Worm (Caenorhabditis elegans) whole organism, L2 larva: ENCODE measurements around the gene aqp-4.

Experiments used
- C34F6.9 ChIP-seq: fragments of 150-350 bp; optimal IDR thresholded peaks from 2 replicates; lab custom pipeline; 2014; ENCODE audit warnings: missing biosample characterization, missing genetic modification characterization
- R02D3.7 ChIP-seq: fragments of 150-350 bp; optimal IDR thresholded peaks from 2 replicates; lab custom pipeline; 2014; ENCODE audit warnings: missing biosample characterization, missing genetic modification characterization
- Y55F3AM.14 ChIP-seq: fragments of 200-800 bp; sonication (Bioruptor generic); optimal IDR thresholded peaks from 2 replicates; lab custom pipeline; 2018; ENCODE audit warnings: mild to moderate bottlenecking, missing genetic modification characterization, missing compliant biosample characterization
- ZK546.5 ChIP-seq: sonication (generic microtip); optimal IDR thresholded peaks from 2 replicates; lab custom pipeline; 2017; ENCODE audit warnings: missing biosample characterization, missing genetic modification characterization
- ama-1 ChIP-seq: fragments of 150-350 bp; optimal IDR thresholded peaks from 2 replicates; lab custom pipeline; 2018; ENCODE audit warnings: inconsistent platforms
- blmp-1 ChIP-seq: sonication (generic microtip); optimal IDR thresholded peaks from 2 replicates; lab custom pipeline; 2017; ENCODE audit warnings: missing genetic modification characterization, mild to moderate bottlenecking, missing compliant biosample characterization, antibody characterized with exemption, moderate library complexity; ENCODE audit not compliant: insufficient read depth
- ceh-16 ChIP-seq: fragments of 150-350 bp; optimal IDR thresholded peaks from 2 replicates; lab custom pipeline; 2014; ENCODE audit warnings: missing biosample characterization, missing genetic modification characterization
- ceh-82 ChIP-seq: fragments of 150-350 bp; optimal IDR thresholded peaks from 2 replicates; lab custom pipeline; 2014; ENCODE audit warnings: missing biosample characterization, missing genetic modification characterization
- crh-2 ChIP-seq: sonication (generic microtip); optimal IDR thresholded peaks from 2 replicates; lab custom pipeline; 2017; ENCODE audit warnings: missing biosample characterization, missing genetic modification characterization
- dmd-4 ChIP-seq: sonication (generic microtip); optimal IDR thresholded peaks from 2 replicates; lab custom pipeline; 2017; ENCODE audit warnings: missing biosample characterization, missing genetic modification characterization
- egl-27 ChIP-seq: sonication (generic microtip); optimal IDR thresholded peaks from 3 replicates; lab custom pipeline; 2017; ENCODE audit warnings: missing biosample characterization, missing genetic modification reagents, missing genetic modification characterization
- elt-1 ChIP-seq: fragments of 150-350 bp; optimal IDR thresholded peaks from 2 replicates; lab custom pipeline; 2014; ENCODE audit warnings: missing biosample characterization, missing genetic modification characterization
- elt-3 ChIP-seq: sonication (generic microtip); optimal IDR thresholded peaks from 2 replicates; lab custom pipeline; 2017; ENCODE audit warnings: missing biosample characterization, missing genetic modification characterization
- fos-1 ChIP-seq: fragments of 150-350 bp; optimal IDR thresholded peaks from 2 replicates; lab custom pipeline; 2014; ENCODE audit warnings: missing biosample characterization, missing genetic modification characterization
- lin-11 ChIP-seq: fragments of 150-350 bp; sonication (generic microtip); optimal IDR thresholded peaks from 2 replicates; lab custom pipeline; 2014; ENCODE audit warnings: missing biosample characterization, missing genetic modification characterization, inconsistent platforms, mixed read lengths
- lin-13 ChIP-seq: fragments of 150-350 bp; optimal IDR thresholded peaks from 2 replicates; lab custom pipeline; 2014; ENCODE audit warnings: missing biosample characterization, missing genetic modification reagents, missing genetic modification characterization
- lin-39 ChIP-seq: fragments of 150-350 bp; optimal IDR thresholded peaks from 2 replicates; lab custom pipeline; 2014; ENCODE audit warnings: missing biosample characterization, missing genetic modification reagents, missing genetic modification characterization
- lsy-2 ChIP-seq, 2 experiments: fragments of 150-350 bp in 1 of 2; sonication (generic microtip) in 1 of 2; optimal IDR thresholded peaks; 2 replicates each; lab custom pipeline; 2014 to 2017; ENCODE audit warnings: missing biosample characterization in 2 of 2, missing genetic modification characterization in 2 of 2
- mab-5 ChIP-seq: fragments of 150-350 bp; optimal IDR thresholded peaks from 2 replicates; lab custom pipeline; 2014; ENCODE audit warnings: missing biosample characterization, missing genetic modification characterization
- mbf-1 ChIP-seq: sonication (generic microtip); optimal IDR thresholded peaks from 2 replicates; lab custom pipeline; 2017; ENCODE audit warnings: missing biosample characterization, missing genetic modification characterization
- nhr-10 ChIP-seq: sonication (generic microtip); optimal IDR thresholded peaks from 2 replicates; lab custom pipeline; 2017; ENCODE audit warnings: missing biosample characterization, missing genetic modification characterization
- nhr-11 ChIP-seq: fragments of 150-350 bp; optimal IDR thresholded peaks from 2 replicates; lab custom pipeline; 2014; ENCODE audit warnings: missing biosample characterization, missing genetic modification characterization
- nhr-12 ChIP-seq: fragments of 150-350 bp; optimal IDR thresholded peaks from 2 replicates; lab custom pipeline; 2014; ENCODE audit warnings: missing biosample characterization, missing genetic modification characterization
- nhr-129 ChIP-seq: fragments of 150-350 bp; optimal IDR thresholded peaks from 2 replicates; lab custom pipeline; 2014; ENCODE audit warnings: missing biosample characterization, missing genetic modification characterization
- nhr-25 ChIP-seq: fragments of 150-350 bp; sonication (generic microtip); optimal IDR thresholded peaks from 3 replicates; lab custom pipeline; 2014; ENCODE audit warnings: missing biosample characterization, missing genetic modification characterization
- nhr-77 ChIP-seq: fragments of 150-350 bp; optimal IDR thresholded peaks from 2 replicates; lab custom pipeline; 2014; ENCODE audit warnings: missing biosample characterization, missing genetic modification characterization
- peb-1 ChIP-seq: fragments of 150-350 bp; optimal IDR thresholded peaks from 2 replicates; lab custom pipeline; 2014; ENCODE audit warnings: missing biosample characterization, missing genetic modification characterization
- sem-4 ChIP-seq: fragments of 150-350 bp; optimal IDR thresholded peaks from 2 replicates; lab custom pipeline; 2014; ENCODE audit warnings: missing biosample characterization, missing genetic modification reagents, missing genetic modification characterization
- skn-1 ChIP-seq: sonication (generic microtip); optimal IDR thresholded peaks from 2 replicates; lab custom pipeline; 2017; ENCODE audit warnings: missing biosample characterization, missing genetic modification characterization
- sma-9 ChIP-seq, 2 experiments: fragments of 150-350 bp in 1 of 2; sonication (generic microtip) in 1 of 2; optimal IDR thresholded peaks; 2 replicates each; lab custom pipeline; 2014 to 2016; ENCODE audit warnings: missing genetic modification characterization in 2 of 2, mild to moderate bottlenecking in 1 of 2, missing biosample characterization in 1 of 2, missing compliant biosample characterization in 1 of 2, missing genetic modification reagents in 1 of 2, moderate library complexity in 1 of 2
- snpc-4 ChIP-seq: fragments of 150-350 bp; optimal IDR thresholded peaks from 2 replicates; lab custom pipeline; 2014; ENCODE audit warnings: missing biosample characterization, missing genetic modification characterization
- unc-39 ChIP-seq: fragments of 150-350 bp; optimal IDR thresholded peaks from 2 replicates; lab custom pipeline; 2014; ENCODE audit warnings: missing biosample characterization, missing genetic modification characterization
- unc-55 ChIP-seq: fragments of 150-350 bp; sonication (generic microtip); optimal IDR thresholded peaks from 3 replicates; lab custom pipeline; 2014; ENCODE audit warnings: missing biosample characterization, missing genetic modification reagents, missing genetic modification characterization
- unc-62 ChIP-seq: fragments of 150-350 bp; optimal IDR thresholded peaks from 2 replicates; lab custom pipeline; 2014; ENCODE audit warnings: missing biosample characterization, missing genetic modification reagents, missing genetic modification characterization
- zag-1 ChIP-seq: fragments of 150-350 bp; optimal IDR thresholded peaks from 2 replicates; lab custom pipeline; 2014; ENCODE audit warnings: missing biosample characterization, missing genetic modification characterization
- ztf-1 ChIP-seq: fragments of 200-800 bp; sonication (Bioruptor generic); conservative IDR thresholded peaks from 2 replicates; pipeline ENCODE4 v1.3.6; 2022; ENCODE audit warnings: missing genetic modification characterization, missing compliant biosample characterization

The aqp-4 gene

DNA sequence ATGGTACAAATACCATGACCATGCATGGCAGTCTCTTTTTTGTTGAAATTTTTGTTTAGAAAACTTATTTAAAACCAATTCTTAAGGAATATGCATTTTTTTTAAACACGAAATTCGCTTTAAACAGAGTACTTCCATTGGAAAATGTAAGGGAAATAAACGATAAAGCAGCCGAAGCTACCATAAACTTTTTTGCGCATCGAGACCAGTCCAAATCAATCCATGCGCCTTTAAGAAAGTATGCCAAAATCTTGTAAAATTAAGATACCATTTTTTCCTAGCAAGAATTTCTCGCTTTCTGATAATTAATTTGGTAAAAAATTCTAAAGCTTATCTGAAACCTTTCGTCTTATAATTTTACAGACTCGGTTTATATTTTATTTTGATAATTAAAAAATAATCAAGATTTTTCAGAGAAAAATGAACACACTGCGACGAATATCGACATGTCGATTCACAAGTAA lies 44.7 kb upstream of the aqp-4 start, which contains the start of gene ZK287.7:
TSS of gene ZK287.7 (plus strand) at position 414 of the 464 bp plus-strand sequence.
- no peak for TF ChIP-seq nhr-10 (tag; lab: Kevin White, UChicago)

- TF ChIP-seq lin-13 (GFP tag; lab: Kevin White, UChicago) = no peak
- no peak for TF ChIP-seq egl-27 (tag; lab: Kevin White, UChicago)
Observed at ce11 chrV:9696715-9697114, 40.6 kb upstream of the aqp-4 start, which contains the start of gene her-1. her-1 (plus strand) TSS chrV:9697015.

DNA sequence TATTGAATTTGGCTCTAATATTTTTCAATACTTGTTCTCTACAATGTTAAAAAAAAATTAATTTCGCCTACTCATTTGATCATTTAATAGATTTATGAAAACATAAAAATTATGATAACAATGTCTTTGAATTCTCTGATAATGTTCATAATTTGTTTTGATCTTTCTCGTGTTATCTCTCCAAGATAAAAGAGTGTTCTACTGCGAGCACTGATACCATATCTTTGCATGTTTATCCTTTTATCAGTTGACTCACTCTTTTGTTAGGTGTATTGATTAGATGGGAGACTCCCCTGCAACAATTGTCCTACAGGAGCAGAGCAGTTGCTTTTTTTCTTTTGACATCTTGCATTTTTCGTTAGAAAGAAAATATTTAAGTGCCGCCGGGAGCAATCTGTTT lies 38.1 kb upstream of the aqp-4 start:
- TF ChIP-seq nhr-10 (tag; lab: Kevin White, UChicago) = no peak
- TF ChIP-seq nhr-129 = no peak
- TF ChIP-seq ama-1 = no peak
- no peak for TF ChIP-seq sem-4 (tag; lab: Kevin White, UChicago)
- no peak for TF ChIP-seq elt-3 (tag; lab: Kevin White, UChicago)
- no peak for TF ChIP-seq unc-62 (GFP tag; lab: Kevin White, UChicago)
- TF ChIP-seq elt-1 (tag; lab: Kevin White, UChicago) = no peak
- TF ChIP-seq, all 48 proteins: peak for 0

- TF ChIP-seq fos-1 (tag; lab: Kevin White, UChicago) = peak; percentile 50
- TF ChIP-seq ama-1 = no peak
- no peak for TF ChIP-seq lsy-2 (tag; optimal IDR thresholded peaks at IDR 0.05; lab: Kevin White, UChicago)
- TF ChIP-seq lin-11 (tag; lab: Kevin White, UChicago) = no peak
- TF ChIP-seq sma-9 (GFP tag; optimal IDR thresholded peaks at IDR 0.05; lab: Kevin White, UChicago) = no peak
- no peak for TF ChIP-seq sma-9 (tag; optimal IDR thresholded peaks at IDR 0.05; lab: Kevin White, UChicago)
- no peak for TF ChIP-seq peb-1
- TF ChIP-seq nhr-77 (tag; lab: Kevin White, UChicago) = no peak
- TF ChIP-seq crh-2 (tag; lab: Kevin White, UChicago) = no peak
Observed at ce11 chrV:9701861-9702260, 35.5 kb upstream of the aqp-4 start.

ce11 chrV:9702755-9703154 lies 34.6 kb upstream of the aqp-4 start, which contains the start of gene xbx-6:
xbx-6 (plus strand) TSS chrV:9703055.
- TF ChIP-seq skn-1 (tag; lab: Kevin White, UChicago) = no peak
- no peak for TF ChIP-seq peb-1
- no peak for TF ChIP-seq dmd-4 (tag; lab: Kevin White, UChicago)
- TF ChIP-seq C34F6.9 (tag; lab: Kevin White, UChicago) = no peak
- TF ChIP-seq R02D3.7 = no peak
- no peak for TF ChIP-seq nhr-25 (tag; lab: Kevin White, UChicago)
- TF ChIP-seq egl-27 (tag; lab: Kevin White, UChicago) = no peak
- TF ChIP-seq sem-4 (tag; lab: Kevin White, UChicago) = no peak
- no peak for TF ChIP-seq lin-39 (tag; lab: Kevin White, UChicago)
- TF ChIP-seq mbf-1 (tag; lab: Kevin White, UChicago) = no peak
- TF ChIP-seq Y55F3AM.14 = no peak
- TF ChIP-seq ztf-1 (GFP tag; lab: Robert Waterston, UW) = no peak
- no peak for TF ChIP-seq nhr-12 (tag; lab: Kevin White, UChicago)
- TF ChIP-seq nhr-77 (tag; lab: Kevin White, UChicago) = no peak
- TF ChIP-seq nhr-129 = no peak

DNA sequence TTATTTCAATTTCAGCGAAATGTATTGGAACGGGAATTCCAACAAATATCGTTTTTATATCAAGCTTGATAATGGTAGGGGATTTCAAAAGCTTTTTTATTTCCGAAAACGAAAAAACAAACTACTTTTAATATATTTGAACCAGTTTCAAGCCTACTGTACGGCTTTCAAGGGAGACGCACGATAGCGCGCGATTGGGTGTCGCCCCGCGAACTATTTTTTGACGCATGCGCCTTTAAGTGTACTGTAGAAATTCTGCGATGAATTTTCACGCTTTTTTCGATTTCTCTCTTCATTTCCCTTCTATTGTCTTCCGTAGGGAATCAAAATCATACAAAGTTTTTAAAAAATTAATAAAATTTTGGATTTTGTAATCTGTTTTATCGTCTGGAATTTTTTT lies 33.8 kb upstream of the aqp-4 start:
- TF ChIP-seq fos-1 (tag; lab: Kevin White, UChicago) (no peak), nhr-77 (tag; lab: Kevin White, UChicago) (no peak), ZK546.5 (no peak), nhr-12 (tag; lab: Kevin White, UChicago) (no peak), dmd-4 (tag; lab: Kevin White, UChicago) (no peak), nhr-129 (no peak), unc-55 (GFP tag; lab: Kevin White, UChicago) (no peak), nhr-10 (tag; lab: Kevin White, UChicago) (no peak)

ce11 chrV:9704399-9704798 lies 33.0 kb upstream of the aqp-4 start:
- TF ChIP-seq dmd-4 (tag; lab: Kevin White, UChicago) (no peak), nhr-10 (tag; lab: Kevin White, UChicago) (no peak), blmp-1 (peak; percentile 57), Y55F3AM.14 (no peak), elt-3 (tag; lab: Kevin White, UChicago) (no peak), ztf-1 (GFP tag; lab: Robert Waterston, UW) (no peak), ama-1 (no peak), mab-5 (tag; lab: Kevin White, UChicago) (no peak), peb-1 (no peak), unc-39 (tag; lab: Kevin White, UChicago) (no peak), nhr-77 (tag; lab: Kevin White, UChicago) (no peak), ceh-16 (tag; lab: Kevin White, UChicago) (no peak), snpc-4 (tag; lab: Kevin White, UChicago) (no peak), zag-1 (tag; lab: Kevin White, UChicago) (peak; percentile 79), nhr-12 (tag; lab: Kevin White, UChicago) (no peak), fos-1 (tag; lab: Kevin White, UChicago) (peak; percentile 41), crh-2 (tag; lab: Kevin White, UChicago) (peak; percentile 58), lin-39 (tag; lab: Kevin White, UChicago) (no peak), unc-62 (GFP tag; lab: Kevin White, UChicago) (no peak), mbf-1 (tag; lab: Kevin White, UChicago) (no peak), sem-4 (tag; lab: Kevin White, UChicago) (peak; percentile 55), sma-9 (GFP tag; optimal IDR thresholded peaks at IDR 0.05; lab: Kevin White, UChicago) (peak; percentile 32), sma-9 (tag; optimal IDR thresholded peaks at IDR 0.05; lab: Kevin White, UChicago) (no peak), egl-27 (tag; lab: Kevin White, UChicago) (no peak), R02D3.7 (no peak), lin-11 (tag; lab: Kevin White, UChicago) (peak; percentile 20), nhr-11 (tag; lab: Kevin White, UChicago) (no peak), ceh-82 (tag; lab: Kevin White, UChicago) (no peak)
